Fruit fly (Drosophila melanogaster) whole organism, embryonic: ENCODE results near the gene CG13893.

Experiments
- CG10543 ChIP-seq: fragments of 200-800 bp; sonication (Bioruptor generic); optimal IDR thresholded peaks from 3 replicates; lab custom pipeline; 2017; ENCODE audit warnings: missing biosample characterization, mild to moderate bottlenecking, missing genetic modification characterization, moderate library complexity
- CG10565 ChIP-seq: fragments of 200-800 bp; sonication (Bioruptor generic); optimal IDR thresholded peaks from 3 replicates; lab custom pipeline; 2016; ENCODE audit warnings: missing biosample characterization, mild to moderate bottlenecking, missing genetic modification characterization
- CG11085 ChIP-seq: fragments of 200-800 bp; sonication (Bioruptor generic); IDR thresholded peaks from 2 replicates; pipeline ENCODE4 v1.3.6; 2022; ENCODE audit warnings: missing biosample characterization, missing genetic modification characterization
- CG11504 ChIP-seq: fragments of 200-800 bp; sonication (Bioruptor generic); optimal IDR thresholded peaks from 3 replicates; lab custom pipeline; 2019; ENCODE audit warnings: missing biosample characterization, mild to moderate bottlenecking, missing genetic modification characterization, moderate library complexity
- CG1233 ChIP-seq: fragments of 200-800 bp; sonication (Bioruptor generic); optimal IDR thresholded peaks from 4 replicates; lab custom pipeline; 2018; ENCODE audit warnings: missing biosample characterization, mild to moderate bottlenecking, missing genetic modification characterization
- CG12659 ChIP-seq: fragments of 200-800 bp; sonication (Bioruptor generic); optimal IDR thresholded peaks from 3 replicates; lab custom pipeline; 2017; ENCODE audit warnings: mild to moderate bottlenecking, missing biosample characterization, missing genetic modification reagents, missing genetic modification characterization
- CG13775 ChIP-seq: fragments of 200-800 bp; sonication (Bioruptor generic); optimal IDR thresholded peaks from 3 replicates; lab custom pipeline; 2017; ENCODE audit warnings: missing biosample characterization, mild to moderate bottlenecking, missing genetic modification characterization
- CG15601 ChIP-seq: fragments of 200-800 bp; sonication (Bioruptor generic); optimal IDR thresholded peaks from 3 replicates; lab custom pipeline; 2019; ENCODE audit warnings: missing biosample characterization, mild to moderate bottlenecking, missing genetic modification characterization, moderate library complexity
- CG15696 ChIP-seq: fragments of 200-800 bp; sonication (Bioruptor generic); optimal IDR thresholded peaks from 2 replicates; lab custom pipeline; 2019; ENCODE audit warnings: missing biosample characterization, mild to moderate bottlenecking, missing genetic modification characterization, moderate library complexity
- CG18011 ChIP-seq: fragments of 200-800 bp; sonication (Bioruptor generic); optimal IDR thresholded peaks from 2 replicates; lab custom pipeline; 2017; ENCODE audit warnings: missing biosample characterization, missing genetic modification characterization, mild to moderate bottlenecking, moderate library complexity, missing genotype
- CG18599 ChIP-seq: fragments of 200-800 bp; sonication (Bioruptor generic); optimal IDR thresholded peaks from 3 replicates; lab custom pipeline; 2017; ENCODE audit warnings: missing biosample characterization, missing genetic modification characterization, mild to moderate bottlenecking, moderate library complexity, missing genetic modification reagents
- CG18764 ChIP-seq: fragments of 200-800 bp; sonication (Bioruptor generic); optimal IDR thresholded peaks from 3 replicates; lab custom pipeline; 2016; ENCODE audit warnings: missing biosample characterization, missing genetic modification characterization
- CG2120 ChIP-seq: fragments of 200-800 bp; sonication (Bioruptor generic); optimal IDR thresholded peaks from 3 replicates; lab custom pipeline; 2016; ENCODE audit warnings: missing biosample characterization, missing genetic modification characterization
- CG30020 ChIP-seq: fragments of 200-800 bp; optimal IDR thresholded peaks from 2 replicates; lab custom pipeline; 2019; ENCODE audit warnings: missing biosample characterization, mild to moderate bottlenecking, missing genetic modification characterization, moderate library complexity
- CG4424 ChIP-seq: fragments of 200-800 bp; sonication (Bioruptor generic); optimal IDR thresholded peaks from 3 replicates; lab custom pipeline; 2016; ENCODE audit warnings: missing biosample characterization, missing genetic modification characterization
- CG7963 ChIP-seq: fragments of 200-800 bp; sonication (Bioruptor generic); IDR thresholded peaks from 3 replicates; pipeline ENCODE4 v1.3.6; 2022; ENCODE audit warnings: missing biosample characterization, missing genetic modification characterization; ENCODE audit not compliant: partially characterized antibody
- CG7987 ChIP-seq: fragments of 200-800 bp; sonication (Bioruptor generic); optimal IDR thresholded peaks from 2 replicates; lab custom pipeline; 2018; ENCODE audit warnings: missing biosample characterization, mild to moderate bottlenecking, missing genetic modification characterization, moderate library complexity
- CG8765 ChIP-seq: fragments of 200-800 bp; sonication (Bioruptor generic); IDR thresholded peaks from 2 replicates; pipeline ENCODE4 v1.3.6; 2022; ENCODE audit warnings: missing biosample characterization, missing genetic modification characterization
- D19A ChIP-seq: fragments of 200-800 bp; optimal IDR thresholded peaks from 3 replicates; lab custom pipeline; 2019; ENCODE audit warnings: missing biosample characterization, mild to moderate bottlenecking, missing genetic modification characterization, moderate library complexity
- Dip2 ChIP-seq: fragments of 200-800 bp; sonication (Bioruptor generic); IDR thresholded peaks from 2 replicates; pipeline ENCODE4 v1.3.6; 2022; ENCODE audit warnings: missing biosample characterization, missing genetic modification characterization
- Hr3 ChIP-seq: fragments of 200-800 bp; sonication (Bioruptor generic); optimal IDR thresholded peaks from 3 replicates; lab custom pipeline; 2016; ENCODE audit warnings: missing biosample characterization, missing genetic modification characterization
- MTF-1 ChIP-seq: fragments of 200-800 bp; sonication (Bioruptor generic); optimal IDR thresholded peaks from 2 replicates; lab custom pipeline; 2018; ENCODE audit warnings: missing biosample characterization, mild to moderate bottlenecking, missing genetic modification characterization, borderline replicate concordance
- Med ChIP-seq: fragments of 200-800 bp; sonication (Bioruptor generic); peaks from one replicate; lab custom pipeline; 2016; ENCODE audit warnings: missing biosample characterization, missing genetic modification characterization, mild to moderate bottlenecking, inconsistent platforms, moderate library complexity
- Meics ChIP-seq: fragments of 200-800 bp; sonication (Bioruptor generic); optimal IDR thresholded peaks from 2 replicates; lab custom pipeline; 2017; ENCODE audit warnings: missing biosample characterization, mild to moderate bottlenecking, missing genetic modification characterization
- NFAT ChIP-seq: fragments of 200-800 bp; sonication (Bioruptor generic); IDR thresholded peaks from 2 replicates; pipeline ENCODE4 v1.3.6; 2022; ENCODE audit warnings: missing biosample characterization, missing genetic modification characterization
- Rfx ChIP-seq: fragments of 200-800 bp; sonication (Bioruptor generic); IDR thresholded peaks from 2 replicates; pipeline ENCODE4 v1.3.6; 2022; ENCODE audit warnings: missing biosample characterization, missing genetic modification characterization
- Scr ChIP-seq: fragments of 200-800 bp; sonication (Bioruptor generic); IDR thresholded peaks from 2 replicates; pipeline ENCODE4 v1.3.6; 2022; ENCODE audit warnings: missing biosample characterization, missing genetic modification characterization; ENCODE audit not compliant: partially characterized antibody
- Stat92E ChIP-seq, 3 experiments: fragments of >200 bp in 2 of 3; fragments of 200-800 bp in 1 of 3; sonication (Bioruptor generic) in 1 of 3; optimal IDR thresholded peaks; 2 replicates each; lab custom pipeline; 2017 to 2019; ENCODE audit warnings: missing biosample characterization in 3 of 3, missing genetic modification characterization in 3 of 3, mild to moderate bottlenecking in 1 of 3, moderate library complexity in 1 of 3
- Vsx1 ChIP-seq: fragments of 200-800 bp; sonication (Bioruptor generic); optimal IDR thresholded peaks from 2 replicates; lab custom pipeline; 2017; ENCODE audit warnings: missing biosample characterization, mild to moderate bottlenecking, missing genetic modification characterization, missing genetic modification reagents
- chinmo ChIP-seq: fragments of 200-800 bp; sonication (Bioruptor generic); IDR thresholded peaks from 4 replicates; pipeline ENCODE4 v1.3.6; 2022; ENCODE audit warnings: missing biosample characterization, missing genetic modification characterization; ENCODE audit not compliant: partially characterized antibody
- chn ChIP-seq: fragments of 200-800 bp; sonication (Bioruptor generic); optimal IDR thresholded peaks from 2 replicates; lab custom pipeline; 2016; ENCODE audit warnings: missing biosample characterization, missing genetic modification characterization
- corto ChIP-seq: fragments of 200-800 bp; sonication (Bioruptor generic); optimal IDR thresholded peaks from 2 replicates; lab custom pipeline; 2016; ENCODE audit warnings: missing biosample characterization, mild to moderate bottlenecking, missing genetic modification characterization, moderate library complexity
- crol ChIP-seq: fragments of 200-800 bp; sonication (Bioruptor generic); IDR thresholded peaks from 2 replicates; pipeline ENCODE4 v1.3.6; 2022; ENCODE audit warnings: missing biosample characterization, missing genetic modification characterization
- cwo ChIP-seq: fragments of 200-800 bp; sonication (Bioruptor generic); optimal IDR thresholded peaks from 3 replicates; lab custom pipeline; 2017; ENCODE audit warnings: missing biosample characterization, missing genetic modification characterization, mild to moderate bottlenecking, moderate library complexity, missing genetic modification reagents
- dmrt11E ChIP-seq: fragments of 200-800 bp; sonication (Bioruptor generic); optimal IDR thresholded peaks from 3 replicates; lab custom pipeline; 2018; ENCODE audit warnings: missing biosample characterization, mild to moderate bottlenecking, missing genetic modification characterization, moderate library complexity
- fd102C ChIP-seq: fragments of 200-800 bp; sonication (Bioruptor generic); optimal IDR thresholded peaks from 2 replicates; lab custom pipeline; 2018; ENCODE audit warnings: missing biosample characterization, mild to moderate bottlenecking, missing genetic modification characterization, moderate library complexity
- fru ChIP-seq: fragments of >200 bp; optimal IDR thresholded peaks from 2 replicates; lab custom pipeline; 2017
- gro ChIP-seq: fragments of 200-800 bp; sonication (Bioruptor generic); optimal IDR thresholded peaks from 2 replicates; lab custom pipeline; 2016; ENCODE audit warnings: missing biosample characterization, missing genetic modification characterization
- h ChIP-seq: fragments of >200 bp; optimal IDR thresholded peaks from 2 replicates; lab custom pipeline; 2017
- hb ChIP-seq: fragments of 200-800 bp; sonication (Bioruptor generic); IDR thresholded peaks from 3 replicates; pipeline ENCODE4 v1.3.6; 2022; ENCODE audit warnings: missing biosample characterization, missing genetic modification characterization; ENCODE audit not compliant: partially characterized antibody
- lola ChIP-seq, 3 experiments: fragments of >200 bp in 2 of 3; fragments of 200-800 bp in 1 of 3; sonication (Bioruptor generic) in 1 of 3; optimal IDR thresholded peaks; 2 replicates each; lab custom pipeline; 2017 to 2019; ENCODE audit warnings: missing biosample characterization in 3 of 3, missing genetic modification characterization in 3 of 3, mild to moderate bottlenecking in 1 of 3, moderate library complexity in 1 of 3
- nerfin-1 ChIP-seq: fragments of 200-800 bp; sonication (Bioruptor generic); optimal IDR thresholded peaks from 3 replicates; lab custom pipeline; 2019; ENCODE audit warnings: missing biosample characterization, mild to moderate bottlenecking, missing genetic modification characterization, moderate library complexity
- nmo ChIP-seq: fragments of 200-800 bp; sonication (Bioruptor generic); optimal IDR thresholded peaks from 2 replicates; lab custom pipeline; 2018; ENCODE audit warnings: missing biosample characterization, mild to moderate bottlenecking, missing genetic modification characterization, moderate library complexity
- pum ChIP-seq: fragments of 200-800 bp; sonication (Bioruptor generic); optimal IDR thresholded peaks from 2 replicates; lab custom pipeline; 2016; ENCODE audit warnings: missing biosample characterization, missing genetic modification characterization
- scrt ChIP-seq: fragments of 200-800 bp; sonication (Bioruptor generic); optimal IDR thresholded peaks from 2 replicates; lab custom pipeline; 2018; ENCODE audit warnings: missing biosample characterization, mild to moderate bottlenecking, missing genetic modification characterization, moderate library complexity
- sqz ChIP-seq: fragments of 200-800 bp; sonication (Bioruptor generic); optimal IDR thresholded peaks from 3 replicates; lab custom pipeline; 2018; ENCODE audit warnings: missing biosample characterization, mild to moderate bottlenecking, missing genetic modification characterization
- trh ChIP-seq: fragments of 200-800 bp; sonication (Bioruptor generic); optimal IDR thresholded peaks from 2 replicates; lab custom pipeline; 2016; ENCODE audit warnings: missing biosample characterization, missing genetic modification characterization
- unpg ChIP-seq: fragments of 200-800 bp; sonication (Bioruptor generic); optimal IDR thresholded peaks from 3 replicates; lab custom pipeline; 2018; ENCODE audit warnings: missing biosample characterization, mild to moderate bottlenecking, missing genetic modification characterization, moderate library complexity
- wek ChIP-seq: fragments of 200-800 bp; sonication (Bioruptor generic); optimal IDR thresholded peaks from 3 replicates; lab custom pipeline; 2018; ENCODE audit warnings: missing biosample characterization, mild to moderate bottlenecking, missing genetic modification characterization, moderate library complexity

The CG13893 gene

DNA sequence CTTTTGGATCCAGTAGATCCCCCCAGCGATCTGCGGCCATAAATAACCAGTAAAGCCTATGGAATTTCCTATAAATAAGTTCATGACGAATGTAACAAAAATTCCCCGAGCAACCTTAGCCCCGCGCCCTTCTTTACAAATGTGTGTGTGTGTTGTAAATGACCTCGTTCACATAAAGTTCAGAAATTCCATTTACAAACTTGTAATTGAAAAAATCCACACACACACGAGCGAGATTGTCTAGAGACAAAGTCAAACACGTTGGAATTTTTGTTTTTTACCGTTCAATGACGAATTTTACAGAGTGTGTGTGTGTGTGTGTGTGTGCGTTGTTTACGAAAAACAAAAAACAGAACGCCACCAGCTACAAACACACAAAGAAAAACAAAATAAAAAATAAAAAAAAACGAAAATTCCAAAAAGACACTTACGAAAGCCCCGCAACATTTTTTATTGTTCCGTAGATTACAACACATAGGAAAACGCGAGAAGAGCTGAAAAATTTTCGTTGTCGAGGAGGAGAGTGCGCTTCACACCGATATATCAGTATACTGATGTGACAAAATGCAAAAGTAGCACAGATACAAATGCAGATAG, 35.0 kb upstream of the CG13893 start (continued):
- TF ChIP-seq Vsx1 (peak; percentile 19), gro (GFP tag; lab: Kevin White, UChicago) (no peak), Rfx (no peak), CG11504 (tag; lab: Kevin White, UChicago) (no peak), CG18764 (no peak), nmo (GFP tag; lab: Kevin White, UChicago) (no peak), Meics (peak; percentile 8), h (lab: Kevin White, UChicago) (no peak), CG2120 (GFP tag; lab: Kevin White, UChicago) (no peak), scrt (GFP tag; lab: Kevin White, UChicago) (no peak), CG30020 (tag; lab: Kevin White, UChicago) (no peak), CG7987 (GFP tag; lab: Kevin White, UChicago) (no peak), chn (GFP tag; lab: Kevin White, UChicago) (no peak), sqz (GFP tag; lab: Kevin White, UChicago) (peak; percentile 90), MTF-1 (GFP tag; lab: Kevin White, UChicago) (no peak), CG18599 (GFP tag; lab: Kevin White, UChicago) (no peak), Scr (no peak), cwo (GFP tag; lab: Kevin White, UChicago) (no peak), Hr3 (GFP tag; lab: Kevin White, UChicago) (no peak), CG12659 (no peak), wek (GFP tag; lab: Kevin White, UChicago) (no peak), CG7963 (no peak), dmrt11E (tag; lab: Kevin White, UChicago) (no peak), CG10565 (no peak), CG8765 (GFP tag; lab: Robert Waterston, UW) (no peak), crol (GFP tag; lab: Robert Waterston, UW) (peak; percentile 76; the same call in 1 of the 2 replicates), unpg (GFP tag; lab: Kevin White, UChicago) (no peak), CG10543 (GFP tag; lab: Kevin White, UChicago) (peak; percentile 41), CG13775 (GFP tag; lab: Kevin White, UChicago) (no peak), CG1233 (GFP tag; lab: Kevin White, UChicago) (no peak), NFAT (GFP tag; lab: Robert Waterston, UW) (no peak), CG15696 (tag; lab: Kevin White, UChicago) (no peak), corto (GFP tag; lab: Kevin White, UChicago) (no peak), D19A (peak; percentile 46), CG11085 (GFP tag; lab: Robert Waterston, UW) (no peak), Stat92E (GFP tag; optimal IDR thresholded peaks at IDR 0.05; lab: Kevin White, UChicago) (no peak), Dip2 (GFP tag; lab: Robert Waterston, UW) (no peak), CG18011 (GFP tag; lab: Kevin White, UChicago) (no peak), hb (GFP tag; lab: Robert Waterston, UW) (no peak), CG4424 (GFP tag; lab: Kevin White, UChicago) (no peak), Med (GFP tag; lab: Kevin White, UChicago) (no peak), trh (GFP tag; lab: Kevin White, UChicago) (no peak), fru (lab: Kevin White, UChicago) (no peak), chinmo (peak; percentile 79), CG15601 (tag; lab: Kevin White, UChicago) (no peak), nerfin-1 (no peak), pum (GFP tag; lab: Kevin White, UChicago) (no peak), fd102C (GFP tag; lab: Kevin White, UChicago) (no peak), lola (GFP tag; optimal IDR thresholded peaks at IDR 0.05; lab: Kevin White, UChicago) (peak in 1 of 3 experiments; percentile 27)
